Fruit fly (Drosophila melanogaster) whole organism, embryonic: ENCODE data around the gene mRpL51.

ENCODE experiments used
- Atf6 ChIP-seq: fragments of 200-800 bp; sonication (Bioruptor generic); IDR thresholded peaks from 2 replicates; pipeline ENCODE4 v1.3.6; 2022; ENCODE audit warnings: missing biosample characterization, missing genetic modification characterization
- B-H2 ChIP-seq: fragments of 200-800 bp; sonication (Bioruptor generic); optimal IDR thresholded peaks from 2 replicates; lab custom pipeline; 2018; ENCODE audit warnings: missing biosample characterization, mild to moderate bottlenecking, missing genetic modification characterization
- CG12155 ChIP-seq: fragments of 200-800 bp; sonication (Bioruptor generic); optimal IDR thresholded peaks from 3 replicates; lab custom pipeline; 2016; ENCODE audit warnings: missing biosample characterization, missing genetic modification characterization
- CG12659 ChIP-seq: fragments of 200-800 bp; sonication (Bioruptor generic); optimal IDR thresholded peaks from 3 replicates; lab custom pipeline; 2017; ENCODE audit warnings: mild to moderate bottlenecking, missing biosample characterization, missing genetic modification reagents, missing genetic modification characterization
- CG14441 ChIP-seq: fragments of 200-800 bp; sonication (Bioruptor generic); IDR thresholded peaks from 2 replicates; pipeline ENCODE4 v1.3.6; 2022; ENCODE audit warnings: missing biosample characterization, missing genetic modification characterization
- CG1647 ChIP-seq: fragments of 200-800 bp; sonication (Bioruptor generic); optimal IDR thresholded peaks from 3 replicates; lab custom pipeline; 2016; ENCODE audit warnings: missing biosample characterization, missing genetic modification characterization
- CG17328 ChIP-seq: fragments of 200-800 bp; sonication (Bioruptor generic); IDR thresholded peaks from 2 replicates; pipeline ENCODE4 v1.3.6; 2022; ENCODE audit warnings: missing biosample characterization, missing genetic modification characterization
- CG17361 ChIP-seq: fragments of 200-800 bp; sonication (Bioruptor generic); IDR thresholded peaks from 3 replicates; pipeline ENCODE4 v1.3.6; 2022; ENCODE audit warnings: missing biosample characterization, missing genetic modification characterization
- CG17802 ChIP-seq: fragments of 200-800 bp; sonication (Bioruptor generic); optimal IDR thresholded peaks from 2 replicates; lab custom pipeline; 2018; ENCODE audit warnings: missing biosample characterization, mild to moderate bottlenecking, missing genetic modification characterization, moderate library complexity
- CG1792 ChIP-seq: fragments of 200-800 bp; sonication (Bioruptor generic); optimal IDR thresholded peaks from 2 replicates; lab custom pipeline; 2016; ENCODE audit warnings: missing biosample characterization, missing genetic modification characterization
- CG18619 ChIP-seq: fragments of 200-800 bp; sonication (Bioruptor generic); optimal IDR thresholded peaks from 3 replicates; lab custom pipeline; 2017; ENCODE audit warnings: missing biosample characterization, mild to moderate bottlenecking, missing genetic modification characterization
- CG3847 ChIP-seq: fragments of 200-800 bp; sonication (Bioruptor generic); IDR thresholded peaks from 2 replicates; pipeline ENCODE4 v1.3.6; 2022; ENCODE audit warnings: missing biosample characterization, missing genetic modification characterization
- CG5953 ChIP-seq: fragments of 200-800 bp; sonication (Bioruptor generic); IDR thresholded peaks from 2 replicates; pipeline ENCODE4 v1.3.6; 2022; ENCODE audit warnings: missing biosample characterization, missing genetic modification characterization
- CG7271 ChIP-seq: fragments of 200-800 bp; sonication (Bioruptor generic); optimal IDR thresholded peaks from 2 replicates; lab custom pipeline; 2018; ENCODE audit warnings: missing biosample characterization, mild to moderate bottlenecking, missing genetic modification characterization, moderate library complexity
- CG7987 ChIP-seq: fragments of 200-800 bp; sonication (Bioruptor generic); optimal IDR thresholded peaks from 2 replicates; lab custom pipeline; 2018; ENCODE audit warnings: missing biosample characterization, mild to moderate bottlenecking, missing genetic modification characterization, moderate library complexity
- CG8089 ChIP-seq: fragments of 200-800 bp; sonication (Bioruptor generic); optimal IDR thresholded peaks from 3 replicates; lab custom pipeline; 2016; ENCODE audit warnings: missing biosample characterization, missing genetic modification characterization
- CG8944 ChIP-seq: fragments of 200-800 bp; sonication (Bioruptor generic); optimal IDR thresholded peaks from 3 replicates; lab custom pipeline; 2016; ENCODE audit warnings: missing biosample characterization, missing genetic modification characterization
- CG9797 ChIP-seq: fragments of 200-800 bp; sonication (Bioruptor generic); optimal IDR thresholded peaks from 3 replicates; lab custom pipeline; 2018; ENCODE audit warnings: missing biosample characterization, mild to moderate bottlenecking, missing genetic modification characterization
- Dll ChIP-seq: fragments of 200-800 bp; sonication (Bioruptor generic); IDR thresholded peaks from 4 replicates; pipeline ENCODE4 v1.3.6; 2022; ENCODE audit warnings: missing biosample characterization, missing genetic modification characterization; ENCODE audit not compliant: partially characterized antibody
- Drgx ChIP-seq: fragments of 200-800 bp; sonication (Bioruptor generic); IDR thresholded peaks from 2 replicates; pipeline ENCODE4 v1.3.6; 2022; ENCODE audit warnings: missing biosample characterization, missing genetic modification characterization
- Elba2 ChIP-seq: fragments of 200-800 bp; sonication (Bioruptor generic); optimal IDR thresholded peaks from 3 replicates; lab custom pipeline; 2016; ENCODE audit warnings: missing biosample characterization, missing genetic modification characterization
- HLH4C ChIP-seq: fragments of 200-800 bp; sonication (Bioruptor generic); IDR thresholded peaks from 3 replicates; pipeline ENCODE4 v1.3.6; 2022; ENCODE audit warnings: missing biosample characterization, missing genetic modification characterization; ENCODE audit not compliant: partially characterized antibody
- HLH54F ChIP-seq: fragments of 200-800 bp; sonication (Bioruptor generic); optimal IDR thresholded peaks from 3 replicates; lab custom pipeline; 2016; ENCODE audit warnings: missing biosample characterization, missing genetic modification characterization
- Hmx ChIP-seq: fragments of 200-800 bp; sonication (Bioruptor generic); optimal IDR thresholded peaks from 2 replicates; lab custom pipeline; 2016; ENCODE audit warnings: missing biosample characterization, missing genetic modification characterization
- Lim3 ChIP-seq: fragments of 200-800 bp; sonication (Bioruptor generic); IDR thresholded peaks from 2 replicates; pipeline ENCODE4 v1.3.6; 2022; ENCODE audit warnings: missing biosample characterization, missing genetic modification characterization
- NfI ChIP-seq: fragments of 200-800 bp; sonication (Bioruptor generic); optimal IDR thresholded peaks from 3 replicates; lab custom pipeline; 2018; ENCODE audit warnings: missing biosample characterization, mild to moderate bottlenecking, missing genetic modification characterization, moderate library complexity
- Rfx ChIP-seq: fragments of 200-800 bp; sonication (Bioruptor generic); IDR thresholded peaks from 2 replicates; pipeline ENCODE4 v1.3.6; 2022; ENCODE audit warnings: missing biosample characterization, missing genetic modification characterization
- abd-A ChIP-seq: fragments of 200-800 bp; sonication (Bioruptor generic); optimal IDR thresholded peaks from 3 replicates; lab custom pipeline; 2019; ENCODE audit warnings: missing biosample characterization, mild to moderate bottlenecking, missing genetic modification characterization, moderate library complexity
- ato ChIP-seq: fragments of 200-800 bp; sonication (Bioruptor generic); IDR thresholded peaks from 2 replicates; pipeline ENCODE4 v1.3.6; 2022; ENCODE audit warnings: missing biosample characterization, missing genetic modification characterization; ENCODE audit not compliant: partially characterized antibody
- bcd ChIP-seq: fragments of 200-800 bp; sonication (Bioruptor generic); optimal IDR thresholded peaks from 2 replicates; lab custom pipeline; 2017; ENCODE audit warnings: missing biosample characterization, mild to moderate bottlenecking, missing genetic modification characterization
- cad ChIP-seq: fragments of >200 bp; optimal IDR thresholded peaks from 2 replicates; lab custom pipeline; 2017; ENCODE audit warnings: missing biosample characterization, missing genetic modification characterization
- dan ChIP-seq: fragments of 200-800 bp; sonication (Bioruptor generic); IDR thresholded peaks from 2 replicates; pipeline ENCODE4 v1.3.6; 2022; ENCODE audit warnings: missing biosample characterization, missing genetic modification characterization
- dati ChIP-seq: fragments of 200-800 bp; sonication (Bioruptor generic); IDR thresholded peaks from 2 replicates; pipeline ENCODE4 v1.3.6; 2022; ENCODE audit warnings: missing biosample characterization, missing genetic modification characterization
- gsb-n ChIP-seq: fragments of 200-800 bp; sonication (Bioruptor generic); optimal IDR thresholded peaks from 3 replicates; lab custom pipeline; 2018; ENCODE audit warnings: missing biosample characterization, mild to moderate bottlenecking, missing genetic modification characterization
- h ChIP-seq: fragments of >200 bp; optimal IDR thresholded peaks from 2 replicates; lab custom pipeline; 2017
- ham ChIP-seq: fragments of 200-800 bp; sonication (Bioruptor generic); IDR thresholded peaks from 2 replicates; pipeline ENCODE4 v1.3.6; 2022; ENCODE audit warnings: missing biosample characterization, missing genetic modification characterization
- hb ChIP-seq: fragments of 200-800 bp; sonication (Bioruptor generic); IDR thresholded peaks from 3 replicates; pipeline ENCODE4 v1.3.6; 2022; ENCODE audit warnings: missing biosample characterization, missing genetic modification characterization; ENCODE audit not compliant: partially characterized antibody
- hkb ChIP-seq, 2 experiments: fragments of 200-800 bp in 1 of 2; fragments of >200 bp in 1 of 2; sonication (Bioruptor generic) in 1 of 2; IDR thresholded peaks in 1 of 2; optimal IDR thresholded peaks in 1 of 2; 2 replicates each; pipeline versions ENCODE4 v1.3.6 to Lab custom; 2017 to 2022; ENCODE audit warnings: missing biosample characterization in 1 of 2, missing genetic modification characterization in 1 of 2
- kni ChIP-seq: fragments of 200-800 bp; sonication (Bioruptor generic); optimal IDR thresholded peaks from 3 replicates; lab custom pipeline; 2017; ENCODE audit warnings: mild to moderate bottlenecking, missing biosample characterization, missing genetic modification reagents, missing genetic modification characterization
- maf-S ChIP-seq: fragments of 200-800 bp; sonication (Bioruptor generic); optimal IDR thresholded peaks from 2 replicates; lab custom pipeline; 2016; ENCODE audit warnings: missing biosample characterization, missing genetic modification characterization
- peb ChIP-seq: fragments of 200-800 bp; sonication (Bioruptor generic); IDR thresholded peaks from 2 replicates; pipeline ENCODE4 v1.3.6; 2022; ENCODE audit warnings: missing biosample characterization, missing genetic modification characterization
- pfk ChIP-seq: fragments of 200-800 bp; sonication (Bioruptor generic); optimal IDR thresholded peaks from 2 replicates; lab custom pipeline; 2018; ENCODE audit warnings: missing biosample characterization, mild to moderate bottlenecking, missing genetic modification characterization, moderate library complexity
- pnt ChIP-seq: fragments of 200-800 bp; sonication (Bioruptor generic); optimal IDR thresholded peaks from 3 replicates; lab custom pipeline; 2016; ENCODE audit warnings: missing biosample characterization, missing genetic modification characterization
- schlank ChIP-seq: fragments of 200-800 bp; sonication (Bioruptor generic); optimal IDR thresholded peaks from 2 replicates; lab custom pipeline; 2018; ENCODE audit warnings: missing biosample characterization, mild to moderate bottlenecking, missing genetic modification characterization
- shn ChIP-seq: fragments of 200-800 bp; sonication (Bioruptor generic); optimal IDR thresholded peaks from 3 replicates; lab custom pipeline; 2016; ENCODE audit warnings: missing biosample characterization, missing genetic modification characterization
- sim ChIP-seq: fragments of 200-800 bp; sonication (Bioruptor generic); IDR thresholded peaks from 2 replicates; pipeline ENCODE4 v1.3.6; 2022; ENCODE audit warnings: missing biosample characterization, missing genetic modification characterization
- tx ChIP-seq: fragments of 200-800 bp; sonication (Bioruptor generic); optimal IDR thresholded peaks from 2 replicates; lab custom pipeline; 2016; ENCODE audit warnings: missing biosample characterization, missing genetic modification characterization
- wor ChIP-seq: fragments of 200-800 bp; sonication (Bioruptor generic); IDR thresholded peaks from 2 replicates; pipeline ENCODE4 v1.3.6; 2022; ENCODE audit warnings: missing biosample characterization, missing genetic modification characterization
- zen ChIP-seq: fragments of 200-800 bp; sonication (Bioruptor generic); optimal IDR thresholded peaks from 3 replicates; lab custom pipeline; 2018; ENCODE audit warnings: missing biosample characterization, mild to moderate bottlenecking, missing genetic modification characterization, moderate library complexity
- zfh1 ChIP-seq: fragments of 200-800 bp; sonication (Bioruptor generic); IDR thresholded peaks from 3 replicates; pipeline ENCODE4 v1.3.6; 2022; ENCODE audit warnings: missing biosample characterization, missing genetic modification characterization

mRpL51 gene

DNA sequence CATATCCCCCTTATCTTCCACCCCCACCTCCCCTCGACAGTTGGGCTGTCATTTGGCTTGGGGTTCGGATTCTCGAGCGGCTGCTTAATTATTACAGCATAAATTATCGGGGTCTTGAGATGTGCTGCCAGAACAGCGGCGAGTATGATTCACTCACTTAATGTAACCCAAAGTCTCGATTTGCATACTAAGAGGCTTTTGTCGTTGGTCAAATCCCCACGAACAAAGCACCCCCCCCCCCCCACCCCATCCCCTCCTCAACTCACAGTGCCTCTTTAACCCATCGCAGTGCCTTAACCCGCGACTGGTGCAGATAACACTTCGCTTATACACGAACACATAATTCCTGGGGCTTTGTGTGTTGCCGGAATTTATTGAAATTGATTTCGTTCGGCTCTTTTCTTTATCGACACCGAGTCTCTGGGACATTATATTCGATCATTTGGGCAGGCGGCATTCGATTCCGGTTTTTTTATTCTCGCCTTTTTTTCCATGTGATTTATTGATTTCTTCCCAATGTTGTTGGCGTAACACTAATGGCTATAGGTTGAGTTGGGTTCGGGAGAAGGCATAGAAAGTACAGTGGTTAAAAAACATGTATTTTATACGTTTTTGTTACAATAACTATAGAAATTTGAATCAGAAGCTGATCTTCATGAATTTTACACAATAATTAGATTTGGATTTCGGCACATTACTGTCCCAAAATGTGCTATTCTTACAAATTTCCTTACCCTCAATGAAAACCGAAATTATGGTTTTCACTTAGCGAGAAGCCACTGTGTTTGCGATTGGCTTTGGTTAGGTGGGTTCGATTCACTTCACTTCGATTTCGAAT lies 36.8 kb upstream of the mRpL51 start (continued):
- no peak for TF ChIP-seq zen
- TF ChIP-seq CG12659, result peak; percentile 34
- TF ChIP-seq CG17361 (GFP tag; lab: Robert Waterston, UW), result peak; percentile 56; the same call in 2 of the 3 replicates
- no peak for TF ChIP-seq CG9797 (GFP tag; lab: Kevin White, UChicago)
- TF ChIP-seq h (lab: Kevin White, UChicago), result no peak
- TF ChIP-seq hb (GFP tag; lab: Robert Waterston, UW), result no peak
- TF ChIP-seq CG1647 (GFP tag; lab: Kevin White, UChicago), result no peak
- no peak for TF ChIP-seq cad (GFP tag; lab: Kevin White, UChicago)
- TF ChIP-seq Rfx (GFP tag; lab: Robert Waterston, UW), result no peak
- TF ChIP-seq B-H2, result no peak
- no peak for TF ChIP-seq wor (GFP tag; lab: Robert Waterston, UW)
- peak; percentile 7 for TF ChIP-seq pnt
- peak; percentile 43 for TF ChIP-seq NfI (GFP tag; lab: Kevin White, UChicago)
- peak; percentile 73 for TF ChIP-seq CG17328 (GFP tag; lab: Robert Waterston, UW)
- no peak for TF ChIP-seq Dll (GFP tag; lab: Robert Waterston, UW)
- no peak for TF ChIP-seq CG5953 (GFP tag; lab: Robert Waterston, UW)
- TF ChIP-seq HLH54F (GFP tag; lab: Kevin White, UChicago), result peak; percentile 32
- TF ChIP-seq dati, result no peak
- peak; percentile 70 for TF ChIP-seq abd-A (tag; lab: Kevin White, UChicago)
- TF ChIP-seq CG14441 (GFP tag; lab: Robert Waterston, UW), result no peak
- TF ChIP-seq Drgx, result no peak
- TF ChIP-seq Lim3 (GFP tag; lab: Robert Waterston, UW), result no peak
- TF ChIP-seq CG17802, result no peak
- peak; percentile 56; the same call in 2 of the 3 replicates for TF ChIP-seq zfh1 (GFP tag; lab: Robert Waterston, UW)
- no peak for TF ChIP-seq CG7987
- peak; percentile 9 for TF ChIP-seq CG8944 (GFP tag; lab: Kevin White, UChicago)
- no peak for TF ChIP-seq pfk (GFP tag; lab: Kevin White, UChicago)
- 0 out of 3 replicates have a peak, but pooled peaks have one; percentile 33 for TF ChIP-seq HLH4C (GFP tag; lab: Robert Waterston, UW)
- TF ChIP-seq hkb (optimal IDR thresholded peaks at IDR 0.05; lab: Kevin White, UChicago), result no peak
- TF ChIP-seq hkb (GFP tag; IDR thresholded peaks at IDR 0.05; lab: Robert Waterston, UW), result peak; percentile 43; the same call in 1 of the 2 replicates
- TF ChIP-seq CG7271 (tag; lab: Kevin White, UChicago), result no peak
- TF ChIP-seq CG1792 (GFP tag; lab: Kevin White, UChicago), result no peak
- TF ChIP-seq schlank, result no peak
- TF ChIP-seq maf-S (GFP tag; lab: Kevin White, UChicago), result no peak
- no peak for TF ChIP-seq dan (GFP tag; lab: Robert Waterston, UW)
- no peak for TF ChIP-seq Hmx
- no peak for TF ChIP-seq sim (GFP tag; lab: Robert Waterston, UW)
- no peak for TF ChIP-seq ham (GFP tag; lab: Robert Waterston, UW)
- TF ChIP-seq peb (GFP tag; lab: Robert Waterston, UW), result no peak
- no peak for TF ChIP-seq CG3847
- no peak for TF ChIP-seq shn (GFP tag; lab: Kevin White, UChicago)
- TF ChIP-seq Elba2, result no peak
- TF ChIP-seq tx (GFP tag; lab: Kevin White, UChicago), result no peak
- TF ChIP-seq kni (GFP tag; lab: Kevin White, UChicago), result peak; percentile 84
- TF ChIP-seq CG18619 (GFP tag; lab: Kevin White, UChicago), result peak; percentile 30
- no peak for TF ChIP-seq bcd (GFP tag; lab: Kevin White, UChicago)
- TF ChIP-seq gsb-n (tag; lab: Kevin White, UChicago), result peak; percentile 95
- no peak for TF ChIP-seq Atf6
- TF ChIP-seq CG12155 (GFP tag; lab: Kevin White, UChicago), result peak; percentile 11
- TF ChIP-seq CG8089 (GFP tag; lab: Kevin White, UChicago), result no peak
- TF ChIP-seq ato, result no peak
